Fruit fly (Drosophila melanogaster): ENCODE results near the gene CG34150.

Gene CG34150

dm6 chr3R:24769601-24770000, 44.5 kb upstream of the CG34150 start:
- TF ChIP-seq CG7045 (GFP tag; optimal IDR thresholded peaks at IDR 0.05) (no peak), Mnt (GFP tag; optimal IDR thresholded peaks at IDR 0.05) (no peak)

- TF ChIP-seq CG14711 (tag; optimal IDR thresholded peaks at IDR 0.05) (no peak), CG33017 (tag; optimal IDR thresholded peaks at IDR 0.05) (peak; percentile 50), cic (GFP tag; optimal IDR thresholded peaks at IDR 0.05) (no peak), kay (GFP tag; ENCODE audit: borderline replicate concordance) (no peak), pad (GFP tag; optimal IDR thresholded peaks at IDR 0.05) (no peak), CG12768 (GFP tag; optimal IDR thresholded peaks at IDR 0.05) (peak; percentile 20), Hr96 (GFP tag; optimal IDR thresholded peaks at IDR 0.05) (no peak)
These were observed 42.5 kb upstream of the CG34150 start, which contains the start of gene CG42331 for dm6 chr3R:24771273-24772231. Gene CG42331 (plus strand): TSS chr3R:24772181.

DNA sequence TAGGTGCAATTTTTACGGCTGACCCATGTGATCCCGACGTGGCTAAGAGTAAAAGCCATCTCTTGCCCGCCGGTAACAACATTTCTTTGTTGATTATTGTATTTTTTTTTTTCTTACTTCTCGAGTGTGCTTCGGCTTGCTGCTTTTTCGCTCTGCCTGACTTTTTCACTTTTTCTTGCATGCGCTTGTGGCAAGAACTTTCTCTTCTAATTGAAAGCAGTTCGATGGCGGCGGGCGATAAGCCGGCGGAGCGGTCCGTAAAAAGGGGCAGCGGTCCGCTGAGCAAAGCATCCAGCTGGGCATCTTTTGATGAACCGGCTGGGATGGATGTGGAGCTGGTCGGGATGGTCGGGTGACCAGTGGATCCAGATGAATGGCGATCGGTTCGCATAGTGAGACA, 41.0 kb upstream of the CG34150 start:
- no peak for TF ChIP-seq CG7101 (tag; optimal IDR thresholded peaks at IDR 0.05)
- TF ChIP-seq cnc (optimal IDR thresholded peaks at IDR 0.05): no peak
- TF ChIP-seq CG7045 (GFP tag; optimal IDR thresholded peaks at IDR 0.05): no peak
- TF ChIP-seq ovo (GFP tag; optimal IDR thresholded peaks at IDR 0.05): no peak
- no peak for TF ChIP-seq cic (GFP tag; optimal IDR thresholded peaks at IDR 0.05)
- no peak for TF ChIP-seq CG14711 (tag; optimal IDR thresholded peaks at IDR 0.05)
- TF ChIP-seq Mnt (GFP tag; optimal IDR thresholded peaks at IDR 0.05): no peak
- no peak for TF ChIP-seq Crg-1 (GFP tag; optimal IDR thresholded peaks at IDR 0.05)
- TF ChIP-seq pad (GFP tag; optimal IDR thresholded peaks at IDR 0.05): no peak
- TF ChIP-seq toe (GFP tag; optimal IDR thresholded peaks at IDR 0.05): no peak
- no peak for TF ChIP-seq kay (GFP tag; ENCODE audit: borderline replicate concordance)
- TF ChIP-seq CG12768 (GFP tag; optimal IDR thresholded peaks at IDR 0.05): no peak
- TF ChIP-seq bab1 (GFP tag; optimal IDR thresholded peaks at IDR 0.05): no peak
- no peak for TF ChIP-seq tj (GFP tag; optimal IDR thresholded peaks at IDR 0.05)
- no peak for TF ChIP-seq Clk (GFP tag; optimal IDR thresholded peaks at IDR 0.05)
- TF ChIP-seq CG11617 (GFP tag; optimal IDR thresholded peaks at IDR 0.05): no peak
- TF ChIP-seq Hr96 (GFP tag; optimal IDR thresholded peaks at IDR 0.05): no peak

DNA sequence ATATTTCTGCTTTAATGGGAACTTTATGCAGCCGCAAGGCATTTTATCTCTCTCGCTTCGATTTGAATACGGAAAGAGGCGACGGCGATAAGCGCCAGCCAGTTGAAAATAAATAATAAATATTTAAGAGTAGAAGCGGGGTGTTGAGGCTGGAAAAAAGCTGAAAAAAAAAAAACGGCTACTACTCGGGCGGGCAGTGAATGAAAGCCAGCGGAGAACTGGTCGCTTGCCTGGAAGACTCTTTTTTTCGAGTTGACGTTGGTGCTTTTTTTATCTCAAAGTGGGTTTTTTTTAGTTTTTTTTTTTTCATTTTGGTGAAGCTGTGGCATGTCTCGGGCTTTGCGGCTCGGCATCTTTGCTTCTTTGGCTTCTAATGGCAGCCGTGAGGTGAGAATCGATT, 40.6 kb upstream of the CG34150 start:
- TF ChIP-seq Hr96 (GFP tag; optimal IDR thresholded peaks at IDR 0.05): no peak
- no peak for TF ChIP-seq cnc (optimal IDR thresholded peaks at IDR 0.05)
- no peak for TF ChIP-seq CG7045 (GFP tag; optimal IDR thresholded peaks at IDR 0.05)
- no peak for TF ChIP-seq CG7101 (tag; optimal IDR thresholded peaks at IDR 0.05)
- TF ChIP-seq CG33017 (tag; optimal IDR thresholded peaks at IDR 0.05): no peak
- TF ChIP-seq Mnt (GFP tag; optimal IDR thresholded peaks at IDR 0.05): no peak
- TF ChIP-seq CG12768 (GFP tag; optimal IDR thresholded peaks at IDR 0.05): no peak
- TF ChIP-seq CG5204 (GFP tag; optimal IDR thresholded peaks at IDR 0.05): no peak
- TF ChIP-seq Crg-1 (GFP tag; optimal IDR thresholded peaks at IDR 0.05): no peak
- no peak for TF ChIP-seq cic (GFP tag; optimal IDR thresholded peaks at IDR 0.05)
- TF ChIP-seq pad (GFP tag; optimal IDR thresholded peaks at IDR 0.05): no peak
- TF ChIP-seq toe (GFP tag; optimal IDR thresholded peaks at IDR 0.05): no peak
- TF ChIP-seq CG14711 (tag; optimal IDR thresholded peaks at IDR 0.05): no peak
- no peak for TF ChIP-seq CG1620 (GFP tag; optimal IDR thresholded peaks at IDR 0.05)
- TF ChIP-seq CG11617 (GFP tag; optimal IDR thresholded peaks at IDR 0.05): no peak
- TF ChIP-seq kay (GFP tag; ENCODE audit: borderline replicate concordance): no peak
- no peak for TF ChIP-seq bab1 (GFP tag; optimal IDR thresholded peaks at IDR 0.05)
- no peak for TF ChIP-seq Clk (GFP tag; optimal IDR thresholded peaks at IDR 0.05)
- no peak for TF ChIP-seq tj (GFP tag; optimal IDR thresholded peaks at IDR 0.05)

DNA sequence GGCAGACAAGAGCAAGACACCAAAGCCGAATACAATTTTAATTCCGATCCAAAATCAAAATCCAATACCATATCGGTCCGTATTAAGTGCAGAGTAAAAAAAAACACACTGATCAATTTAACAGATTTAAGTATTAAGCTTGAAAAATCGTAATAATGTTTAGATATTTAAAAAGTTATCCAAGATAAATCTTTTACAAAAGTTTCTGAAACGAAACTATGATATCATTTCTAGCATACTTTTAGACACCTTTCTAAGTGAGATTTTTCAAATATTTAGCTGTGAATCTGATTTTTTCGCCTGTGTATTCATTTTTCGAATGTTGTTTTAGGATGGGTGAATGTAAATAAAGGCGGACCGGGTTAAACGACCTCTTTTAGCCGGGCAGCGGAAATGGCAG, 37.0 kb upstream of the CG34150 start:
- TF ChIP-seq ovo (GFP tag; optimal IDR thresholded peaks at IDR 0.05) (no peak), CG7045 (GFP tag; optimal IDR thresholded peaks at IDR 0.05) (no peak), Hr96 (GFP tag; optimal IDR thresholded peaks at IDR 0.05) (no peak), CG33017 (tag; optimal IDR thresholded peaks at IDR 0.05) (no peak)

DNA sequence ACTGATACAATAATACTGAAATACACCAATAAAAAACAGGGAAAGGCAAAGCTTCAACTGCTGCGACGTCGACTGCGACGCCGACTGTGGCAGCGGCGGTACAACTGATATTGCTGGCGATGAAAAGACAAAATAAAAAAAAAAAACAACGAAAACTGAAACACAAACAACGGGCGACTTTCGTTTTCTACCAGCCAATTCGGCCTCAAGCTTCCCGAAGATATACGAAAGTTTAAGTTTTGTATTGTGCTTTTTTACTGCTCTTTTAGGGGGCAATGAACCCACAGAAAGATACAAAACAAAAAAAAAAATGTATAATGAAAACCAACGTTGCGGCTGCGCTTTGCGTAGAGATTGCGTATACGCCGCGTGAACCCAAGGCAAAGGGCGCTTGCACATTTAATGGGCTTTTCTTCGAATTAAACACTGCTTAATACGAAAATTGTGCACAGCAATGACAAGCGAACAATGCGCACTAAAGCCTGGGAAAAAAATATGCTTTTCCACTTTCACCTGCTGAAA, 35.8 kb upstream of the CG34150 start:
- TF ChIP-seq pad (GFP tag; optimal IDR thresholded peaks at IDR 0.05): no peak

- TF ChIP-seq kay (GFP tag; ENCODE audit: borderline replicate concordance): no peak
- peak; percentile 64 for TF ChIP-seq CG12768 (GFP tag; optimal IDR thresholded peaks at IDR 0.05)
- TF ChIP-seq cnc (optimal IDR thresholded peaks at IDR 0.05): no peak
- TF ChIP-seq cic (GFP tag; optimal IDR thresholded peaks at IDR 0.05): peak; percentile 11
- TF ChIP-seq CG1620 (GFP tag; optimal IDR thresholded peaks at IDR 0.05): peak; percentile 74
- TF ChIP-seq CG33017 (tag; optimal IDR thresholded peaks at IDR 0.05): peak; percentile 51
- peak; percentile 67 for TF ChIP-seq Hr96 (GFP tag; optimal IDR thresholded peaks at IDR 0.05)
- peak; percentile 73 for TF ChIP-seq Crg-1 (GFP tag; optimal IDR thresholded peaks at IDR 0.05)
- peak; percentile 28 for TF ChIP-seq Clk (GFP tag; optimal IDR thresholded peaks at IDR 0.05)
- TF ChIP-seq toe (GFP tag; optimal IDR thresholded peaks at IDR 0.05): peak; percentile 84
- peak; percentile 69 for TF ChIP-seq Mnt (GFP tag; optimal IDR thresholded peaks at IDR 0.05)
- peak; percentile 65 for TF ChIP-seq pad (GFP tag; optimal IDR thresholded peaks at IDR 0.05)
- TF ChIP-seq CG5204 (GFP tag; optimal IDR thresholded peaks at IDR 0.05): peak; percentile 65
- peak; percentile 67 for TF ChIP-seq CG7101 (tag; optimal IDR thresholded peaks at IDR 0.05)
- TF ChIP-seq bab1 (GFP tag; optimal IDR thresholded peaks at IDR 0.05): peak; percentile 72
- TF ChIP-seq tj (GFP tag; optimal IDR thresholded peaks at IDR 0.05): peak; percentile 47
- peak; percentile 61 for TF ChIP-seq CG14711 (tag; optimal IDR thresholded peaks at IDR 0.05)
- peak; percentile 52 for TF ChIP-seq ovo (GFP tag; optimal IDR thresholded peaks at IDR 0.05)
- TF ChIP-seq CG7045 (GFP tag; optimal IDR thresholded peaks at IDR 0.05): peak; percentile 88
- peak; percentile 78 for TF ChIP-seq CG11617 (GFP tag; optimal IDR thresholded peaks at IDR 0.05)
These were observed 27.0 kb upstream of the CG34150 start, which contains the start of gene CG5805 for dm6 chr3R:24787042-24787565. Gene CG5805 (minus strand): TSS chr3R:24787421.
